Fruit fly (Drosophila melanogaster) whole organism, embryonic: ENCODE results near the gene CG2794.

Source experiments
- CG10274 ChIP-seq: fragments of 200-800 bp; sonication (Bioruptor generic); optimal IDR thresholded peaks from 3 replicates; lab custom pipeline; 2017; ENCODE audit warnings: missing biosample characterization, mild to moderate bottlenecking, missing genetic modification characterization
- CG10959 ChIP-seq: fragments of 200-800 bp; sonication (Bioruptor generic); IDR thresholded peaks from 2 replicates; pipeline ENCODE4 v1.3.6; 2022; ENCODE audit warnings: missing biosample characterization, missing genetic modification characterization
- CG11398 ChIP-seq: fragments of 200-800 bp; sonication (Bioruptor generic); optimal IDR thresholded peaks from 2 replicates; lab custom pipeline; 2016; ENCODE audit warnings: missing biosample characterization, missing genetic modification characterization
- CG11456 ChIP-seq: fragments of 200-800 bp; sonication (Bioruptor generic); IDR thresholded peaks from 3 replicates; pipeline ENCODE4 v1.3.6; 2022; ENCODE audit warnings: missing biosample characterization, missing genetic modification characterization
- CG13123 ChIP-seq: fragments of 200-800 bp; sonication (Bioruptor generic); optimal IDR thresholded peaks from 2 replicates; lab custom pipeline; 2016; ENCODE audit warnings: missing biosample characterization, missing genetic modification characterization
- CG13894 ChIP-seq: fragments of 200-800 bp; sonication (Bioruptor generic); optimal IDR thresholded peaks from 3 replicates; lab custom pipeline; 2018; ENCODE audit warnings: missing biosample characterization, mild to moderate bottlenecking, missing genetic modification characterization, moderate library complexity
- CG15601 ChIP-seq: fragments of 200-800 bp; sonication (Bioruptor generic); optimal IDR thresholded peaks from 3 replicates; lab custom pipeline; 2019; ENCODE audit warnings: missing biosample characterization, mild to moderate bottlenecking, missing genetic modification characterization, moderate library complexity
- CG1603 ChIP-seq: fragments of 200-800 bp; sonication (Bioruptor generic); optimal IDR thresholded peaks from 2 replicates; lab custom pipeline; 2019; ENCODE audit warnings: missing biosample characterization, mild to moderate bottlenecking, missing genetic modification characterization, moderate library complexity
- CG17612 ChIP-seq: fragments of 200-800 bp; sonication (Bioruptor generic); IDR thresholded peaks from 2 replicates; pipeline ENCODE4 v1.3.6; 2022; ENCODE audit warnings: missing biosample characterization, missing genetic modification characterization
- CG17802 ChIP-seq: fragments of 200-800 bp; sonication (Bioruptor generic); optimal IDR thresholded peaks from 2 replicates; lab custom pipeline; 2018; ENCODE audit warnings: missing biosample characterization, mild to moderate bottlenecking, missing genetic modification characterization, moderate library complexity
- CG18619 ChIP-seq: fragments of 200-800 bp; sonication (Bioruptor generic); optimal IDR thresholded peaks from 3 replicates; lab custom pipeline; 2017; ENCODE audit warnings: missing biosample characterization, mild to moderate bottlenecking, missing genetic modification characterization
- CG30020 ChIP-seq: fragments of 200-800 bp; optimal IDR thresholded peaks from 2 replicates; lab custom pipeline; 2019; ENCODE audit warnings: missing biosample characterization, mild to moderate bottlenecking, missing genetic modification characterization, moderate library complexity
- CG4404 ChIP-seq: fragments of 200-800 bp; sonication (Bioruptor generic); IDR thresholded peaks from 2 replicates; pipeline ENCODE4 v1.3.6; 2022; ENCODE audit warnings: missing biosample characterization, missing genetic modification characterization
- CG4617 ChIP-seq: fragments of 200-800 bp; sonication (Bioruptor generic); optimal IDR thresholded peaks from 3 replicates; lab custom pipeline; 2016; ENCODE audit warnings: missing biosample characterization, missing genetic modification characterization, borderline replicate concordance
- CG4730 ChIP-seq: fragments of 200-800 bp; sonication (Bioruptor generic); IDR thresholded peaks from 2 replicates; pipeline ENCODE4 v1.3.6; 2022; ENCODE audit warnings: missing biosample characterization, missing genetic modification characterization
- CG6791 ChIP-seq: fragments of 200-800 bp; sonication (Bioruptor generic); IDR thresholded peaks from 3 replicates; pipeline ENCODE4 v1.3.6; 2022; ENCODE audit warnings: missing biosample characterization, missing genetic modification characterization; ENCODE audit not compliant: partially characterized antibody
- CG7745 ChIP-seq: fragments of 200-800 bp; sonication (Bioruptor generic); optimal IDR thresholded peaks from 2 replicates; lab custom pipeline; 2018; ENCODE audit warnings: missing biosample characterization, mild to moderate bottlenecking, missing genetic modification characterization, moderate library complexity
- CG7963 ChIP-seq: fragments of 200-800 bp; sonication (Bioruptor generic); IDR thresholded peaks from 3 replicates; pipeline ENCODE4 v1.3.6; 2022; ENCODE audit warnings: missing biosample characterization, missing genetic modification characterization; ENCODE audit not compliant: partially characterized antibody
- CTCF ChIP-seq: fragments of 200-800 bp; sonication (Bioruptor generic); optimal IDR thresholded peaks from 2 replicates; lab custom pipeline; 2017; ENCODE audit warnings: missing biosample characterization, mild to moderate bottlenecking, missing genetic modification characterization, moderate library complexity
- D ChIP-seq, 2 experiments: fragments of 200-800 bp in 1 of 2; fragments of >200 bp in 1 of 2; sonication (Bioruptor generic) in 1 of 2; optimal IDR thresholded peaks; 2 replicates in 1 of 2; 3 replicates in 1 of 2; lab custom pipeline; 2017; ENCODE audit warnings: mild to moderate bottlenecking in 1 of 2, missing biosample characterization in 1 of 2, missing genetic modification characterization in 1 of 2, missing genetic modification reagents in 1 of 2
- Dbx ChIP-seq: fragments of 200-800 bp; sonication (Bioruptor generic); IDR thresholded peaks from 3 replicates; pipeline ENCODE4 v1.3.6; 2022; ENCODE audit warnings: missing biosample characterization, missing genetic modification characterization
- Dp ChIP-seq: fragments of 200-800 bp; sonication (Bioruptor generic); optimal IDR thresholded peaks from 2 replicates; lab custom pipeline; 2018; ENCODE audit warnings: missing biosample characterization, mild to moderate bottlenecking, missing genetic modification characterization, moderate library complexity
- E2f1 ChIP-seq: fragments of 200-800 bp; sonication (Bioruptor generic); IDR thresholded peaks from 2 replicates; pipeline ENCODE4 v1.3.6; 2022; ENCODE audit warnings: missing biosample characterization, missing genetic modification characterization
- HmgD ChIP-seq: fragments of 200-800 bp; sonication (Bioruptor generic); optimal IDR thresholded peaks from 3 replicates; lab custom pipeline; 2016; ENCODE audit warnings: missing biosample characterization, missing genetic modification characterization
- Hmr ChIP-seq: fragments of 200-800 bp; sonication (Bioruptor generic); optimal IDR thresholded peaks from 3 replicates; lab custom pipeline; 2017; ENCODE audit warnings: mild to moderate bottlenecking, missing biosample characterization, missing genetic modification reagents, missing genetic modification characterization
- MBD-R2 ChIP-seq: fragments of 200-800 bp; sonication (Bioruptor generic); IDR thresholded peaks from 2 replicates; pipeline ENCODE4 v1.3.6; 2022; ENCODE audit warnings: missing biosample characterization, missing genetic modification characterization
- Max ChIP-seq: fragments of 200-800 bp; sonication (Bioruptor generic); optimal IDR thresholded peaks from 2 replicates; lab custom pipeline; 2016; ENCODE audit warnings: missing biosample characterization, mild to moderate bottlenecking, missing genetic modification characterization
- Opbp ChIP-seq: fragments of 200-800 bp; sonication (Bioruptor generic); IDR thresholded peaks from 3 replicates; pipeline ENCODE4 v1.3.6; 2022; ENCODE audit warnings: missing biosample characterization, missing genetic modification characterization; ENCODE audit not compliant: partially characterized antibody
- Rfx ChIP-seq: fragments of 200-800 bp; sonication (Bioruptor generic); IDR thresholded peaks from 2 replicates; pipeline ENCODE4 v1.3.6; 2022; ENCODE audit warnings: missing biosample characterization, missing genetic modification characterization
- Scr ChIP-seq: fragments of 200-800 bp; sonication (Bioruptor generic); IDR thresholded peaks from 2 replicates; pipeline ENCODE4 v1.3.6; 2022; ENCODE audit warnings: missing biosample characterization, missing genetic modification characterization; ENCODE audit not compliant: partially characterized antibody
- Sry-δ ChIP-seq: fragments of 200-800 bp; sonication (Bioruptor generic); optimal IDR thresholded peaks from 2 replicates; lab custom pipeline; 2016; ENCODE audit warnings: missing biosample characterization, missing genetic modification characterization
- TFAM ChIP-seq: fragments of 200-800 bp; sonication (Bioruptor generic); optimal IDR thresholded peaks from 2 replicates; lab custom pipeline; 2017; ENCODE audit warnings: missing biosample characterization, missing genetic modification characterization, inconsistent platforms
- Usf ChIP-seq: fragments of 200-800 bp; sonication (Bioruptor generic); optimal IDR thresholded peaks from 2 replicates; lab custom pipeline; 2017; ENCODE audit warnings: missing genotype, missing biosample characterization, missing genetic modification characterization
- Xrp1 ChIP-seq: fragments of 200-800 bp; sonication (Bioruptor generic); IDR thresholded peaks from 2 replicates; pipeline ENCODE4 v1.3.6; 2022; ENCODE audit warnings: missing biosample characterization, missing genetic modification characterization
- al ChIP-seq: fragments of 200-800 bp; sonication (Bioruptor generic); IDR thresholded peaks from 2 replicates; pipeline ENCODE4 v1.3.6; 2022; ENCODE audit warnings: missing biosample characterization, missing genetic modification characterization
- ash1 ChIP-seq: fragments of 200-800 bp; sonication (Bioruptor generic); optimal IDR thresholded peaks from 2 replicates; lab custom pipeline; 2018; ENCODE audit warnings: missing biosample characterization, mild to moderate bottlenecking, missing genetic modification characterization
- bbx ChIP-seq: fragments of 200-800 bp; sonication (Bioruptor generic); IDR thresholded peaks from 2 replicates; pipeline ENCODE4 v1.3.6; 2022; ENCODE audit warnings: missing biosample characterization, missing genetic modification characterization; ENCODE audit not compliant: partially characterized antibody
- chif ChIP-seq, 2 experiments: fragments of 200-800 bp; sonication (Bioruptor generic); optimal IDR thresholded peaks; 3 replicates each; lab custom pipeline; 2016; ENCODE audit warnings: missing biosample characterization in 2 of 2, missing genetic modification characterization in 2 of 2
- dm ChIP-seq: fragments of 200-800 bp; sonication (Bioruptor generic); optimal IDR thresholded peaks from 3 replicates; lab custom pipeline; 2016; ENCODE audit warnings: missing biosample characterization, missing genetic modification characterization
- ind ChIP-seq: fragments of 200-800 bp; sonication (Bioruptor generic); optimal IDR thresholded peaks from 3 replicates; lab custom pipeline; 2016; ENCODE audit warnings: missing biosample characterization, missing genetic modification characterization
- lov ChIP-seq, 2 experiments: fragments of 200-800 bp in 1 of 2; fragments of >200 bp in 1 of 2; sonication (Bioruptor generic) in 1 of 2; IDR thresholded peaks in 1 of 2; optimal IDR thresholded peaks in 1 of 2; 2 replicates in 1 of 2; 3 replicates in 1 of 2; pipeline versions ENCODE4 v1.3.6 to Lab custom; 2017 to 2022; ENCODE audit warnings: missing biosample characterization in 1 of 2, missing genetic modification characterization in 1 of 2
- onecut ChIP-seq: fragments of 200-800 bp; sonication (Bioruptor generic); IDR thresholded peaks from 2 replicates; pipeline ENCODE4 v1.3.6; 2022; ENCODE audit warnings: missing biosample characterization, missing genetic modification characterization
- org-1 ChIP-seq: fragments of 200-800 bp; sonication (Bioruptor generic); optimal IDR thresholded peaks from 2 replicates; lab custom pipeline; 2017; ENCODE audit warnings: missing biosample characterization, missing genetic modification characterization
- pan ChIP-seq, 4 experiments: fragments of >200 bp in 3 of 4; fragments of 200-800 bp in 1 of 4; sonication (Bioruptor generic) in 1 of 4; optimal IDR thresholded peaks in 3 of 4; IDR thresholded peaks in 1 of 4; 2 replicates each; pipeline versions ENCODE4 v1.3.6 to Lab custom; 2017 to 2022; ENCODE audit warnings: missing biosample characterization in 2 of 4, missing genetic modification characterization in 2 of 4, mixed read lengths in 1 of 4
- pho ChIP-seq: fragments of 200-800 bp; sonication (Bioruptor generic); optimal IDR thresholded peaks from 2 replicates; lab custom pipeline; 2016; ENCODE audit warnings: missing biosample characterization, missing genetic modification characterization
- sc ChIP-seq, 3 experiments: fragments of >200 bp in 2 of 3; fragments of 200-800 bp in 1 of 3; sonication (Bioruptor generic) in 1 of 3; optimal IDR thresholded peaks; 2 replicates in 2 of 3; 3 replicates in 1 of 3; lab custom pipeline; 2017; ENCODE audit warnings: mild to moderate bottlenecking in 1 of 3, missing biosample characterization in 1 of 3, missing genetic modification characterization in 1 of 3, missing genetic modification reagents in 1 of 3
- wek ChIP-seq: fragments of 200-800 bp; sonication (Bioruptor generic); optimal IDR thresholded peaks from 3 replicates; lab custom pipeline; 2018; ENCODE audit warnings: missing biosample characterization, mild to moderate bottlenecking, missing genetic modification characterization, moderate library complexity

CG2794 gene

dm6 chr2L:540572-541210 is 23.3 kb upstream of the CG2794 start (continued):
- TF ChIP-seq E2f1: no peak
- no peak for TF ChIP-seq CG17612 (GFP tag; lab: Robert Waterston, UW)
- no peak for TF ChIP-seq CG10274
- no peak for TF ChIP-seq CG10959 (GFP tag; lab: Robert Waterston, UW)
- no peak for TF ChIP-seq pan (optimal IDR thresholded peaks at IDR 0.05; lab: Kevin White, UChicago)
- no peak for TF ChIP-seq pan (GFP tag; optimal IDR thresholded peaks at IDR 0.05 in 1 of 2, IDR thresholded peaks at IDR 0.05 in 1 of 2)
- TF ChIP-seq al: no peak
- TF ChIP-seq sc (optimal IDR thresholded peaks at IDR 0.05; lab: Kevin White, UChicago): no peak
- no peak for TF ChIP-seq sc (GFP tag; optimal IDR thresholded peaks at IDR 0.05; lab: Kevin White, UChicago)
- TF ChIP-seq Dbx: no peak
- no peak for TF ChIP-seq CG17802 (tag; lab: Kevin White, UChicago)
- peak; percentile 71 for TF ChIP-seq Dp (GFP tag; lab: Kevin White, UChicago)
- TF ChIP-seq CG18619 (GFP tag; lab: Kevin White, UChicago): peak; percentile 31
- TF ChIP-seq Max (GFP tag; lab: Kevin White, UChicago): no peak
- peak in 1 of 2 experiments; percentile 11 for TF ChIP-seq chif (GFP tag; optimal IDR thresholded peaks at IDR 0.05; lab: Kevin White, UChicago)
- TF ChIP-seq wek: peak; percentile 68
- peak; percentile 36 for TF ChIP-seq CG11398 (GFP tag; lab: Kevin White, UChicago)
- no peak for TF ChIP-seq ash1 (GFP tag; lab: Kevin White, UChicago)
- no peak for TF ChIP-seq org-1 (GFP tag; lab: Kevin White, UChicago)
- no peak for TF ChIP-seq CG7963
- TF ChIP-seq Sry-δ (GFP tag; lab: Kevin White, UChicago): peak; percentile 35
- TF ChIP-seq CG4404 (GFP tag; lab: Robert Waterston, UW): no peak
- TF ChIP-seq Opbp (GFP tag; lab: Robert Waterston, UW): peak; percentile 37; the same call in 2 of the 3 replicates
- no peak for TF ChIP-seq CG13123 (GFP tag; lab: Kevin White, UChicago)
- peak; percentile 41 for TF ChIP-seq HmgD
- TF ChIP-seq TFAM (GFP tag; lab: Kevin White, UChicago): no peak
- no peak for TF ChIP-seq ind (GFP tag; lab: Kevin White, UChicago)
- no peak for TF ChIP-seq CG4730 (GFP tag; lab: Robert Waterston, UW)
- TF ChIP-seq bbx (GFP tag; lab: Robert Waterston, UW): peak; percentile 75
- TF ChIP-seq CG6791 (GFP tag; lab: Robert Waterston, UW): peak; percentile 71
- peak; percentile 54 for TF ChIP-seq pho (GFP tag; lab: Kevin White, UChicago)
- 0 out of 2 replicates have a peak, but pooled peaks have one; percentile 20 for TF ChIP-seq onecut
- no peak for TF ChIP-seq CG4617 (GFP tag; lab: Kevin White, UChicago)
- TF ChIP-seq Scr (GFP tag; lab: Robert Waterston, UW): peak; percentile 63
- peak; percentile 26 for TF ChIP-seq CG7745
- no peak for TF ChIP-seq Usf (GFP tag; lab: Kevin White, UChicago)
- TF ChIP-seq Xrp1: no peak
- TF ChIP-seq CG15601 (tag; lab: Kevin White, UChicago): peak; percentile 45
- peak; percentile 70 for TF ChIP-seq D (optimal IDR thresholded peaks at IDR 0.05; lab: Kevin White, UChicago)
- TF ChIP-seq D (GFP tag; optimal IDR thresholded peaks at IDR 0.05; lab: Kevin White, UChicago): no peak
- TF ChIP-seq CG13894 (tag; lab: Kevin White, UChicago): peak; percentile 69
- TF ChIP-seq CTCF (GFP tag; lab: Kevin White, UChicago): peak; percentile 57
- TF ChIP-seq Rfx (GFP tag; lab: Robert Waterston, UW): peak; percentile 47; the same call in 1 of the 2 replicates
- TF ChIP-seq CG30020 (tag; lab: Kevin White, UChicago): no peak
- TF ChIP-seq dm (GFP tag; lab: Kevin White, UChicago): peak; percentile 63
- no peak for TF ChIP-seq lov (optimal IDR thresholded peaks at IDR 0.05; lab: Kevin White, UChicago)
- 0 out of 3 replicates have a peak, but pooled peaks have one; percentile 44 for TF ChIP-seq lov (GFP tag; IDR thresholded peaks at IDR 0.05; lab: Robert Waterston, UW)
- TF ChIP-seq MBD-R2 (GFP tag; lab: Robert Waterston, UW): no peak; the same call in 1 of the 2 replicates
- peak; percentile 78 for TF ChIP-seq CG1603 (tag; lab: Kevin White, UChicago)
- TF ChIP-seq Hmr (GFP tag; lab: Kevin White, UChicago): peak; percentile 94
- TF ChIP-seq CG11456 (GFP tag; lab: Robert Waterston, UW): peak; percentile 19; the same call in 1 of the 3 replicates
